Fruit fly (Drosophila melanogaster): Measurements from ENCODE around the gene CG14710.

dm6 chr3R:11663441-11663840 lies 43.6 kb downstream of the CG14710 start:
- TF ChIP-seq CG8301 (tag; optimal IDR thresholded peaks at IDR 0.05), result no peak
- TF ChIP-seq Ets98B (GFP tag; IDR thresholded peaks at IDR 0.05), result no peak
- no peak for TF ChIP-seq CG10348 (GFP tag; IDR thresholded peaks at IDR 0.05)

Data from whole organism, pupa.